Worm (Caenorhabditis elegans) whole organism, L4 larva: ENCODE results near the gene nep-6.

Source experiments
- F10B5.3 ChIP-seq: sonication (generic microtip); optimal IDR thresholded peaks from 2 replicates; lab custom pipeline; 2016; ENCODE audit warnings: mild to moderate bottlenecking, missing genetic modification characterization, missing compliant biosample characterization
- F37D6.2 ChIP-seq: sonication (generic microtip); optimal IDR thresholded peaks from 2 replicates; lab custom pipeline; 2016; ENCODE audit warnings: mild to moderate bottlenecking, missing genetic modification characterization, missing compliant biosample characterization
- T26A8.4 ChIP-seq: fragments of 200-800 bp; sonication (Bioruptor generic); IDR thresholded peaks from 2 replicates; pipeline ENCODE4 v1.3.6; 2022; ENCODE audit warnings: missing genetic modification characterization, missing compliant biosample characterization
- ZK337.2 ChIP-seq: fragments of 200-800 bp; sonication (Bioruptor generic); IDR thresholded peaks from 2 replicates; pipeline ENCODE4 v1.3.6; 2022; ENCODE audit warnings: missing genetic modification reagents, missing genetic modification characterization, missing compliant biosample characterization
- aha-1 ChIP-seq: fragments of 150-350 bp; peaks from one replicate; lab custom pipeline; 2014; ENCODE audit warnings: missing biosample characterization, missing genetic modification characterization
- ceh-62 ChIP-seq: sonication (generic microtip); optimal IDR thresholded peaks from 2 replicates; lab custom pipeline; 2017; ENCODE audit warnings: missing biosample characterization, missing genetic modification characterization
- ctbp-1 ChIP-seq: fragments of 200-800 bp; sonication (Bioruptor generic); IDR thresholded peaks from 2 replicates; pipeline ENCODE4 v1.3.6; 2022; ENCODE audit warnings: missing genetic modification reagents, missing genetic modification characterization, missing compliant biosample characterization
- daf-19 ChIP-seq: fragments of 200-800 bp; sonication (Bioruptor generic); conservative IDR thresholded peaks from 2 replicates; pipeline ENCODE4 v1.3.6; 2022; ENCODE audit warnings: missing genetic modification characterization, missing compliant biosample characterization
- dpl-1 ChIP-seq: fragments of 150-350 bp; optimal IDR thresholded peaks from 2 replicates; lab custom pipeline; 2014; ENCODE audit warnings: missing biosample characterization, missing genetic modification reagents, missing genetic modification characterization
- duxl-1 ChIP-seq: sonication (generic microtip); optimal IDR thresholded peaks from 2 replicates; lab custom pipeline; 2016; ENCODE audit warnings: mild to moderate bottlenecking, missing genetic modification characterization, moderate library complexity, missing compliant biosample characterization; ENCODE audit not compliant: poor library complexity
- dve-1 ChIP-seq: sonication (generic microtip); optimal IDR thresholded peaks from 2 replicates; lab custom pipeline; 2017; ENCODE audit warnings: antibody characterized with exemption, mild to moderate bottlenecking, missing genetic modification characterization, missing compliant biosample characterization; ENCODE audit not compliant: insufficient read depth
- egl-43 ChIP-seq: fragments of 200-800 bp; sonication (Bioruptor generic); IDR thresholded peaks from 2 replicates; pipeline ENCODE4 v1.3.6; 2022; ENCODE audit warnings: missing genetic modification reagents, missing genetic modification characterization, missing compliant biosample characterization
- hif-1 ChIP-seq, 2 experiments: sonication (generic microtip); optimal IDR thresholded peaks; 2 replicates each; lab custom pipeline; 2016 to 2017; ENCODE audit warnings: missing compliant biosample characterization in 2 of 2, missing genetic modification characterization in 2 of 2, missing genetic modification reagents in 2 of 2, missing genotype in 2 of 2, mild to moderate bottlenecking in 1 of 2
- hlh-11 ChIP-seq: fragments of 200-800 bp; sonication (Bioruptor generic); optimal IDR thresholded peaks from 2 replicates; lab custom pipeline; 2018; ENCODE audit warnings: mild to moderate bottlenecking, missing genetic modification characterization, missing compliant biosample characterization
- hlh-30 ChIP-seq: sonication (generic microtip); optimal IDR thresholded peaks from 2 replicates; lab custom pipeline; 2017; ENCODE audit warnings: antibody characterized with exemption, mild to moderate bottlenecking, missing genetic modification characterization, missing compliant biosample characterization; ENCODE audit not compliant: insufficient read depth
- hmg-1.1 ChIP-seq: fragments of 200-800 bp; sonication (Bioruptor generic); IDR thresholded peaks from 2 replicates; pipeline ENCODE4 v1.3.6; 2022; ENCODE audit warnings: missing genetic modification reagents, missing genetic modification characterization, missing compliant biosample characterization
- lin-1 ChIP-seq: fragments of 200-800 bp; sonication (Bioruptor generic); IDR thresholded peaks from 2 replicates; pipeline ENCODE4 v1.3.6; 2022; ENCODE audit warnings: missing genetic modification reagents, missing genetic modification characterization, missing compliant biosample characterization
- lin-15B ChIP-seq: fragments of 150-350 bp; sonication (generic microtip); optimal IDR thresholded peaks from 3 replicates; lab custom pipeline; 2014; ENCODE audit warnings: missing biosample characterization, missing genetic modification characterization
- lin-38 ChIP-seq: fragments of 200-800 bp; sonication (Bioruptor generic); IDR thresholded peaks from 2 replicates; pipeline ENCODE4 v1.3.6; 2022; ENCODE audit warnings: missing genetic modification reagents, missing genetic modification characterization, missing compliant biosample characterization
- lin-39 ChIP-seq: fragments of 150-350 bp; optimal IDR thresholded peaks from 2 replicates; lab custom pipeline; 2014; ENCODE audit warnings: missing biosample characterization, missing genetic modification reagents, missing genetic modification characterization
- lsy-2 ChIP-seq, 2 experiments: fragments of 150-350 bp in 1 of 2; sonication (generic microtip) in 1 of 2; optimal IDR thresholded peaks; 2 replicates each; lab custom pipeline; 2014 to 2017; ENCODE audit warnings: missing biosample characterization in 2 of 2, missing genetic modification characterization in 2 of 2
- mdl-1 ChIP-seq, 2 experiments: fragments of 150-350 bp in 1 of 2; sonication (generic microtip) in 1 of 2; optimal IDR thresholded peaks; 2 replicates each; lab custom pipeline; 2014 to 2017; ENCODE audit warnings: missing biosample characterization in 2 of 2, missing genetic modification characterization in 2 of 2
- mdt-29 ChIP-seq: fragments of 200-800 bp; sonication (Bioruptor generic); IDR thresholded peaks from 2 replicates; pipeline ENCODE4 v1.3.6; 2022; ENCODE audit warnings: missing genetic modification reagents, missing genetic modification characterization, missing compliant biosample characterization
- mep-1 ChIP-seq: fragments of 150-350 bp; sonication (generic microtip); optimal IDR thresholded peaks from 3 replicates; lab custom pipeline; 2014; ENCODE audit warnings: missing biosample characterization, missing genetic modification characterization
- mes-2 ChIP-seq: sonication (generic microtip); optimal IDR thresholded peaks from 2 replicates; lab custom pipeline; 2016; ENCODE audit warnings: missing genotype, mild to moderate bottlenecking, missing genetic modification characterization, missing compliant biosample characterization; ENCODE audit not compliant: poor library complexity, severe bottlenecking
- mxl-3 ChIP-seq: fragments of 200-800 bp; sonication (Bioruptor generic); optimal IDR thresholded peaks from 2 replicates; lab custom pipeline; 2018; ENCODE audit warnings: mild to moderate bottlenecking, missing genetic modification characterization, missing compliant biosample characterization
- nhr-42 ChIP-seq: fragments of 200-800 bp; sonication (Bioruptor generic); IDR thresholded peaks from 2 replicates; pipeline ENCODE4 v1.3.6; 2022; ENCODE audit warnings: missing genetic modification characterization, missing compliant biosample characterization
- nhr-48 ChIP-seq: sonication (generic microtip); optimal IDR thresholded peaks from 2 replicates; lab custom pipeline; 2016; ENCODE audit warnings: mild to moderate bottlenecking, missing genetic modification characterization, missing compliant biosample characterization
- nhr-76 ChIP-seq: fragments of 150-350 bp; optimal IDR thresholded peaks from 2 replicates; lab custom pipeline; 2014; ENCODE audit warnings: missing biosample characterization, missing genetic modification characterization
- pha-4 ChIP-seq, 2 experiments: fragments of 150-350 bp in 1 of 2; fragments of 200-800 bp in 1 of 2; sonication (Bioruptor generic) in 1 of 2; IDR thresholded peaks in 1 of 2; optimal IDR thresholded peaks in 1 of 2; 2 replicates each; pipeline versions ENCODE4 v1.3.6 to Lab custom; 2014 to 2022; ENCODE audit warnings: missing genetic modification characterization in 2 of 2, missing genetic modification reagents in 2 of 2, missing biosample characterization in 1 of 2, missing compliant biosample characterization in 1 of 2
- php-3 ChIP-seq: fragments of 200-800 bp; sonication (Bioruptor generic); IDR thresholded peaks from 2 replicates; pipeline ENCODE4 v1.3.6; 2022; ENCODE audit warnings: missing genetic modification reagents, missing genetic modification characterization, missing compliant biosample characterization
- pqm-1 ChIP-seq: sonication (generic microtip); optimal IDR thresholded peaks from 2 replicates; lab custom pipeline; 2017; ENCODE audit warnings: missing biosample characterization, missing genetic modification characterization
- rbr-2 ChIP-seq: sonication (generic microtip); optimal IDR thresholded peaks from 2 replicates; lab custom pipeline; 2016; ENCODE audit warnings: missing genotype, missing genetic modification characterization, missing compliant biosample characterization
- set-16 ChIP-seq: fragments of 200-800 bp; sonication (Bioruptor generic); IDR thresholded peaks from 2 replicates; pipeline ENCODE4 v1.3.6; 2022; ENCODE audit warnings: missing genetic modification reagents, missing genetic modification characterization, missing compliant biosample characterization
- tag-97 ChIP-seq: fragments of 200-800 bp; sonication (Bioruptor generic); IDR thresholded peaks from 2 replicates; pipeline ENCODE4 v1.3.6; 2022; ENCODE audit warnings: missing genetic modification characterization, missing compliant biosample characterization
- unc-62 ChIP-seq, 3 experiments: fragments of 150-350 bp in 1 of 3; sonication (generic microtip); optimal IDR thresholded peaks in 2 of 3; peaks in 1 of 3; 1 replicate in 1 of 3; 2 replicates in 2 of 3; lab custom pipeline; 2014 to 2017; ENCODE audit warnings: missing biosample characterization in 3 of 3, missing genetic modification characterization in 3 of 3, missing genetic modification reagents in 3 of 3, missing genotype in 1 of 3
- vab-7 ChIP-seq: fragments of 200-800 bp; sonication (Bioruptor generic); IDR thresholded peaks from 2 replicates; pipeline ENCODE4 v1.3.6; 2022; ENCODE audit warnings: missing genetic modification reagents, missing genetic modification characterization, missing compliant biosample characterization
- zag-1 ChIP-seq: fragments of 150-350 bp; optimal IDR thresholded peaks from 2 replicates; lab custom pipeline; 2014; ENCODE audit warnings: missing biosample characterization, missing genetic modification characterization
- zfp-2 ChIP-seq: sonication (generic microtip); optimal IDR thresholded peaks from 2 replicates; lab custom pipeline; 2016; ENCODE audit warnings: mild to moderate bottlenecking, missing genetic modification characterization, missing compliant biosample characterization
- zip-2 ChIP-seq: fragments of 150-350 bp; optimal IDR thresholded peaks from 2 replicates; lab custom pipeline; 2014; ENCODE audit warnings: missing biosample characterization, missing genetic modification characterization

nep-6 gene

DNA sequence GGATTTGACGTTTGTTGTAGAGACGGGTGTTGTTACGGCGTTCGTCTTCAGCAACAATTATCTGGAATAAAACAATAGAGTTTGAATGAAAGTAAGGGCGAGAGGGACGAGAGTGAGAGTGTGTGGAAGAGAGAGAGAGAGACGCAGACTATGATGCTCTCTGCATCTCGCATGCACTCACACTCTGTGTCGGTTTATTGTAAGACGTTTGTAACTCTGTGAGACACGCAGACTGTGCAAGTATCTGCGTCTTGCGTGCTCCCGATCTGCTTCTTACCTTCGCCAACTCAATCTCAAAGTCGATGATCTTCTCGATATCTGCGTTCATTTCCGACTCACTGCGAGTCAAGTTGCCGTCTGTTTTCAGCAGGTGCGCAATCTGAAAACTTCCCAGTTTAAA is 6.3 kb downstream of the nep-6 start:
- no peak for TF ChIP-seq hif-1 (tag; optimal IDR thresholded peaks at IDR 0.05; lab: Kevin White, UChicago)
- TF ChIP-seq duxl-1, result peak; percentile 80
- no peak for TF ChIP-seq lin-39
- TF ChIP-seq nhr-48, result no peak
- TF ChIP-seq pqm-1 (tag; lab: Kevin White, UChicago), result no peak
- no peak for TF ChIP-seq mes-2
- TF ChIP-seq rbr-2 (tag; lab: Kevin White, UChicago), result no peak
- no peak for TF ChIP-seq nhr-76 (tag; lab: Kevin White, UChicago)

DNA sequence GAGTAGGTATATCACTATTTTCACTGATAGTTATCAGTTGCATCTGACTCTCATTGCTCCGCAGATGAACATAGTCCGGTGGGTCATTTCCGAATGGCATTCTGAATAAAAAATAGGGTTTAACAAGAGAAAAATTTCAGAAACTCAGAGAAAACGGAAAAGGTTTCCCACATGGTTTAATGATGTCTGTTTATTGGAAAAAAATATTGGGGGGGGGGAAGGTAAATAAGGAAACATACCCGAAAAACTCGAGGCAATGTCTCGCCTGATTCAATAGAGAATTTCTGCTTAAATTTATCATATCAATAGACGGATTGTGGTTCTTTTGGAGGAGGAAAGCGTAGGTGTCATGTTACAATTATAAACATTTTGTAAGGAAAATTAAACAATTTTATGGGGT is 8.8 kb downstream of the nep-6 start, which contains the start of gene nep-11:
nep-11 (minus strand) TSS at position 101 of the 400 bp plus-strand sequence.
- no peak for TF ChIP-seq hlh-30 (tag; lab: Kevin White, UChicago)
- TF ChIP-seq dve-1, result no peak
- TF ChIP-seq unc-62 (GFP tag; optimal IDR thresholded peaks at IDR 0.05 in 1 of 2; lab: Kevin White, UChicago), result no peak
- TF ChIP-seq unc-62 (tag; optimal IDR thresholded peaks at IDR 0.05; lab: Kevin White, UChicago), result no peak
- no peak for TF ChIP-seq F10B5.3
- no peak for TF ChIP-seq zfp-2
- TF ChIP-seq lin-38 (GFP tag; lab: Robert Waterston, UW), result no peak
- TF ChIP-seq zip-2 (tag; lab: Kevin White, UChicago), result no peak
- no peak for TF ChIP-seq mdt-29 (GFP tag; lab: Robert Waterston, UW)
- TF ChIP-seq php-3 (GFP tag; lab: Robert Waterston, UW), result no peak
- no peak for TF ChIP-seq zag-1 (tag; lab: Kevin White, UChicago)
- no peak for TF ChIP-seq daf-19 (GFP tag; lab: Robert Waterston, UW)
- TF ChIP-seq ZK337.2 (GFP tag; lab: Robert Waterston, UW), result no peak

DNA sequence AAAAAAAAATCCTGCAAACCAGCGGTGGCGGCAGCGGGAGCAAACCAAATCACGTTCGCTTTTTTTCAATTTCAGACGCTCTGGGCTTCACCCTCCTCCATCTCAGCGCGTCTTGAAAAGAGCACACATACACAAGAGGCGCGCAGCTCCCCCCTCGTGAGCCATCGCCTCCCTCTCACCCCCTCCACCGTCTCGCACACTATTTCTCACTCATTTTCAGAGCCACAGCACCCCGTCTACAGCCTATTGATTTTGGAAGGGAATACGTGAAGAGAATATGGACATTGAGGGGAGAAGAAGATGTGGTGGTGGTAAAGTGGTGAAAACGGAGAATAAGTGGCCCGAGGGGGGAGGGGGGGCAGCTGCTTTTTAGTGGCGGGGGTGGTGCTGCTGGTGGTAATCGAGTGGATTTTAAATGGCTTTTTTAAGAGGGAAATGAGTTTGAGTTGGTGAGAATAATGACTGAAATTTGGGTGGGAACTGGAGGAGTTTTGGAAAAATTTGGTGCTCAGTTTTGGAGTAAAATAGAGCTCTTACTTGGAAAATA is 11.6 kb downstream of the nep-6 start:
- TF ChIP-seq egl-43 (GFP tag; lab: Robert Waterston, UW) (0 out of 2 replicates have a peak, but pooled peaks have one; percentile 20), nhr-42 (GFP tag; lab: Robert Waterston, UW) (no peak), hlh-30 (tag; lab: Kevin White, UChicago) (peak; percentile 69), mdl-1 (tag; optimal IDR thresholded peaks at IDR 0.05; lab: Kevin White, UChicago) (peak in 1 of 2 experiments; percentile 47), hif-1 (tag; optimal IDR thresholded peaks at IDR 0.05; lab: Kevin White, UChicago) (peak in 1 of 2 experiments; percentile 18), ZK337.2 (GFP tag; lab: Robert Waterston, UW) (no peak), nhr-48 (no peak), mep-1 (tag; lab: Kevin White, UChicago) (peak; percentile 46), hlh-11 (tag; lab: Kevin White, UChicago) (peak; percentile 1), F37D6.2 (tag; lab: Kevin White, UChicago) (no peak), lin-1 (GFP tag; lab: Robert Waterston, UW) (no peak), ceh-62 (tag; lab: Kevin White, UChicago) (no peak), set-16 (GFP tag; lab: Robert Waterston, UW) (peak; percentile 82), ctbp-1 (GFP tag; lab: Robert Waterston, UW) (0 out of 2 replicates have a peak, but pooled peaks have one; percentile 33), rbr-2 (tag; lab: Kevin White, UChicago) (peak; percentile 41), lin-15B (tag; lab: Kevin White, UChicago) (no peak), dpl-1 (GFP tag; lab: Kevin White, UChicago) (no peak), aha-1 (tag; lab: Kevin White, UChicago) (peak; percentile 93), pha-4 (GFP tag; IDR thresholded peaks at IDR 0.05; lab: Robert Waterston, UW) (no peak), pha-4 (tag; optimal IDR thresholded peaks at IDR 0.05; lab: Kevin White, UChicago) (no peak), mxl-3 (GFP tag; lab: Kevin White, UChicago) (no peak), T26A8.4 (GFP tag; lab: Robert Waterston, UW) (no peak), vab-7 (GFP tag; lab: Robert Waterston, UW) (no peak), tag-97 (GFP tag; lab: Robert Waterston, UW) (no peak), lsy-2 (tag; optimal IDR thresholded peaks at IDR 0.05; lab: Kevin White, UChicago) (peak in 1 of 2 experiments; percentile 29), hmg-1.1 (GFP tag; lab: Robert Waterston, UW) (peak; percentile 71)
